ENCODE assay signal across 1 worm cellular context in the genomic region with DNA sequence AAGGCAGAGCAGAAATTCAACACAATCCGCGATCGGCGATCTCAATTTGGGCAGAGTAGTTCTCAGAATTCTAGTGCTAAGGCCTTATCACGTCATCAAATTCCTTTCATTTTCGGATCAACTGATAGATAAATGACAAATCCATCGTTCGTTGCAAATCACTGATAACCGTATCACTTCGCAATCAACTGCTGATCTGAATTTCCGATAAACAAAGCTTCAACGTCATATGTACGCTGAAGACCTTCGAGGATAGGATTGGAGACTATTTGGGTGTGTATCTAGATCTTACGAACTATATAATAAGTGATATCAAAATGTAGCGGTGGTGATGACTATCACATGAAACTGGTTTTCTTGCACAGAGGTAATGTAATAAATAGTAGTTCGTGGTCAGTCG.
A peak's percentile ranks its signal among the peaks of the same experiment; 100 is the strongest.
TF ChIP-seq lines count a peak whose summit lies in the region.

No protein-coding gene starts in this region.

TF ChIP-seq in whole organism, L1 larva, 84 proteins besides CTCF, POLR2A, EP300 and RAD21 (continued from another document):
- peak; percentile 52 for TF ChIP-seq nhr-85 (tag; lab: Kevin White, UChicago)
- no peak for TF ChIP-seq sup-37 (GFP tag; optimal IDR thresholded peaks at IDR 0.05; lab: Kevin White, UChicago)
- no peak for TF ChIP-seq ets-5 (GFP tag; IDR thresholded peaks at IDR 0.05; lab: Robert Waterston, UW)
- no peak for TF ChIP-seq egl-13 (tag; optimal IDR thresholded peaks at IDR 0.05; lab: Kevin White, UChicago)
